Fruit fly (Drosophila melanogaster): Measurements from ENCODE around the gene CG4456.

DNA sequence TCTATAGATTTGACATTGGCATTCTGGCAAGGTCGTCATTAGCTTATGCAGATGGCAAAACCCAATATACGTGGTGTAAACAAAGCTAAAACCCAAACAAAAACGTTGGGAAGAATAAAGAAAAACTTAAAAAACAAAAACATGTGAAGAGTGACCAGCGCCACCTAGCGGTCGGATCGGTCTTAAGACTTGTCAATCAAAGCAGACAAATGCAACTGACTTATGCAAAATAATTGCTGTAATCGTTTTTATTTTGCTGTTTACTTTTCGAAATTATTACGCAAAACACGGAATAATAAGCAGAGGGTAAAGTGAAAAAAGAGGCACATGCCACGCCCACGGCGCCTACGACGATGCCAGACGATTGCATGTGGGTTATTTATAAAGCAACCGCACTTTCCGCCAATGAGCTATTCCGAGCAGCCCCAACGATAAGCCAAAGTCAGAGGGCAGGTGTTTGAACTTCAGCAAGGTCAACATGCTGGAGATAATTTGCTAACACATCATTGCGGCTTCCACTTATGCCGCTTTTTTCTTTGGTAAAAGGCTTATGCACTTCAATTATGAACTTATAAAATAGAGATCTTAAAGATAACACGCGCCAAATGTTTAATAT lies 16.3 kb upstream of the CG4456 start:
- no peak for TF ChIP-seq tj (GFP tag; optimal IDR thresholded peaks at IDR 0.05)
- no peak for TF ChIP-seq CG1620 (GFP tag; optimal IDR thresholded peaks at IDR 0.05)
- TF ChIP-seq Hr96 (GFP tag; optimal IDR thresholded peaks at IDR 0.05), result no peak
- TF ChIP-seq CG14711 (tag; optimal IDR thresholded peaks at IDR 0.05), result no peak
- TF ChIP-seq CG33017 (tag; optimal IDR thresholded peaks at IDR 0.05), result no peak
- no peak for TF ChIP-seq CG7045 (GFP tag; optimal IDR thresholded peaks at IDR 0.05)
- no peak for TF ChIP-seq CG7101 (tag; optimal IDR thresholded peaks at IDR 0.05)
- no peak for TF ChIP-seq CG11617 (GFP tag; optimal IDR thresholded peaks at IDR 0.05)
- TF ChIP-seq CG12768 (GFP tag; optimal IDR thresholded peaks at IDR 0.05), result no peak
- no peak for TF ChIP-seq Mnt (GFP tag; optimal IDR thresholded peaks at IDR 0.05)

All from whole organism, adult.